Worm (Caenorhabditis elegans): ENCODE measurements around the gene F54B3.4.

Gene F54B3.4

DNA sequence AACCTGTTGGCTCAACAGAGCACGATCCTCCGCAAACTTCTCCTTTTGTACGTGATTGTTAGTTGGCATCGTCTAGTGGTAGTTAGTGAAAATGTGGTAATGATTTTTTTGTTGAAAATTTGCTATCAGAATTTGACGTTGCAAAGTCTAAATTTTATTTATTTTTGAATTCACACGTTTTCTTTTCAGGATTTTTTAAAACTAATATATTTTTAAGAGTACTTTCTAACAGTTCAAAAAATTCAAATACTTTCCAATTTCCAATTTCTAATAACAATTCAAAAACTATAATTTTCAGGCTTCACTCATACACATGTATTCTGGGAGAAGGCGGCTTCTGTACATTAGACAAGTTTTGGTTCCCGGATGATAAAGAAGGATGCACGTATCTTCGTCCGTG, 36.6 kb downstream of the F54B3.4 start, which contains the start of gene ubxn-5:
TSS of gene ubxn-5 (minus strand) at position 101 of the 400 bp plus-strand sequence.
- TF ChIP-seq ceh-13 (GFP tag; optimal IDR thresholded peaks at IDR 0.05) (no peak), tbx-11 (GFP tag; IDR thresholded peaks at IDR 0.05) (no peak), scrt-1 (GFP tag; IDR thresholded peaks at IDR 0.05) (no peak), tra-4 (tag; optimal IDR thresholded peaks at IDR 0.05) (no peak), ama-1 (optimal IDR thresholded peaks at IDR 0.05) (no peak)

DNA sequence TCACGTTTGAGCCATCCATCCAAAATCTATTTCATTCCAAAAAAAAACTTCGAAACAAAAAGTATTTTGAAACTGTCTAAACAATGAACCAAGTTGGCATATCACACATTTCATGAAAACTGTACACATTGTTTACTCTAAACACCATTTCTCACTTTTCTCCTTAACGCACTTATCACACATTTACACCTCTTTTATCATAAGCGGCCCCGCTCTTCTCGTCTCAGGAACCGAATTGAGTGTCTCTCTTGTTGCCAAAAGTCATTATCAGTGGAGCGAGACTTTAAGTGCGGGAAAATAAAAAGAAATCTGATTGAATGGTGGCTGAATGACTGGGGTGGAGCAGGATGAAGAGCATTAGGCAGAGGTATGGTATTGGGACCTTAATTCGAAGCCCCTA, 39.1 kb downstream of the F54B3.4 start:
- TF ChIP-seq pes-1 (GFP tag; IDR thresholded peaks at IDR 0.05): no peak
- no peak for TF ChIP-seq ceh-36 (tag; optimal IDR thresholded peaks at IDR 0.05)

DNA sequence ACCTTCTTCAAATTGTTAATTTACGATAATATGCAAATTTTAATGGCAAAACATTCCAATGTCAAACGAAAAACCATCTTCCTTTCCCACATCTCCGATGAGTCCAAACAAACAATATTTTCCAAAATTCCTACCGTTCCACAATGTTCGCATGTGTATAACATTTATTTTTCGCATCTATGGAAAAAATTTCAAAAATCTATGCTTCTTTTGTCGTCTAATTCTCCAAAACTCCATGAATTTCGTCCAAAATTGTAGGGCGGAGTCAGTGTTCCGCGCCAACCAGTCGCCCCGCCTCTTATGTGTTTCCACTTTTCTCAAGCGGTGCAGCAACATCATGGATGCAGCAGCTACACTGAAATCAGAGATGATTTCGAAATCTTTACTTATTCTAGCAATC, 40.0 kb downstream of the F54B3.4 start, which contains the start of gene T01E8.8:
TSS of gene T01E8.8 (plus strand) at position 301 of the 400 bp plus-strand sequence.
- TF ChIP-seq tbx-37 (GFP tag; conservative IDR thresholded peaks at IDR 0.05): no peak
- TF ChIP-seq ceh-36 (tag; optimal IDR thresholded peaks at IDR 0.05): no peak
- no peak for TF ChIP-seq hmbx-1 (tag; optimal IDR thresholded peaks at IDR 0.05)

DNA sequence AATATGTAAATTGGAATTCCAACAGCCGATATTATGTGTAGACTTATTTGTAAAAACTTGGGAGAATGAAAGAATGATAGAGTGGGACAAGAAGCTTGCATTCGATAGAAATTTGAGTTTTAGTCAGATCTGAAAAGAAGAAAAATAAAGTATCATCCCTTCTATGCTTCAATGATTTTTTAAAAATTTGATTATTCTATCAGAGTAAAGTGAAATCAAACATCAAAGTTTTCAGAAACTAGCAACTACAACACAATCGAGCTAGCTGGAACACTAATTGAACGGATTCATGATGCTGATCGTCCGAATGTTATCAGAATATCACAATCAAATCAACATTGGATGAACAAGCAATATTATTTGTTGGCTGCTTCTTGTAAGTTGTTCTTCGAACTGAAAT, 44.0 kb downstream of the F54B3.4 start, which contains the start of gene srh-135:
TSS of gene srh-135 (minus strand) at position 101 of the 400 bp plus-strand sequence.
- TF ChIP-seq hnd-1 (tag; optimal IDR thresholded peaks at IDR 0.05) (no peak), ceh-13 (GFP tag; optimal IDR thresholded peaks at IDR 0.05) (no peak), tbx-11 (GFP tag; IDR thresholded peaks at IDR 0.05) (no peak), tra-4 (tag; optimal IDR thresholded peaks at IDR 0.05) (no peak), scrt-1 (GFP tag; IDR thresholded peaks at IDR 0.05) (no peak), flt-1 (GFP tag; IDR thresholded peaks at IDR 0.05) (no peak), B0310.2 (tag; optimal IDR thresholded peaks at IDR 0.05) (no peak), F13C5.2 (tag; optimal IDR thresholded peaks at IDR 0.05) (no peak), ama-1 (optimal IDR thresholded peaks at IDR 0.05) (no peak), aly-1 (tag; optimal IDR thresholded peaks at IDR 0.05) (no peak), hmbx-1 (tag; optimal IDR thresholded peaks at IDR 0.05) (no peak), pes-1 (GFP tag; IDR thresholded peaks at IDR 0.05) (no peak), hmg-4 (GFP tag; optimal IDR thresholded peaks at IDR 0.05) (no peak), ceh-36 (tag; optimal IDR thresholded peaks at IDR 0.05) (no peak), sea-1 (GFP tag; conservative IDR thresholded peaks at IDR 0.05) (no peak), ets-7 (tag; optimal IDR thresholded peaks at IDR 0.05) (no peak), tbx-37 (GFP tag; conservative IDR thresholded peaks at IDR 0.05) (no peak)

DNA sequence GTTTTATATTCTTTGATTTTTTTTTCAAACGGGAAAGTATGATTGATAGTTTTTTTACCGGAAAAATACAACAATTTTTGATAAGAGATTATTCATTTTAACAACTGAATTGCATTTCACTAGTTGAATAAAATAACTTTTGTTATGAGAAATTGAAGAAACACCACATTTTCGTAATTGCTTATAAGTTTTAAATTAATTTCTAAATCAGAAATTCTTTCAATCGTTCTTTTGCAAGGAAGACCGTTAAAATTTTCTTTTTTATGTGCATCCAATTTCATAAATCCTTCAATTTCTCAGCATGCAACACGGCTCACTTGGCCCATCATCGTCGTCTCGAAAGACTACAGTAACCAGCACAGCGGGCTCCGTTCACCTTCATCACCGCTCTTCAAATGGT, 48.4 kb downstream of the F54B3.4 start, which contains the start of gene plc-3:
TSS of gene plc-3 (plus strand) at position 301 of the 400 bp plus-strand sequence.
- no peak for TF ChIP-seq ama-1 (optimal IDR thresholded peaks at IDR 0.05)

DNA sequence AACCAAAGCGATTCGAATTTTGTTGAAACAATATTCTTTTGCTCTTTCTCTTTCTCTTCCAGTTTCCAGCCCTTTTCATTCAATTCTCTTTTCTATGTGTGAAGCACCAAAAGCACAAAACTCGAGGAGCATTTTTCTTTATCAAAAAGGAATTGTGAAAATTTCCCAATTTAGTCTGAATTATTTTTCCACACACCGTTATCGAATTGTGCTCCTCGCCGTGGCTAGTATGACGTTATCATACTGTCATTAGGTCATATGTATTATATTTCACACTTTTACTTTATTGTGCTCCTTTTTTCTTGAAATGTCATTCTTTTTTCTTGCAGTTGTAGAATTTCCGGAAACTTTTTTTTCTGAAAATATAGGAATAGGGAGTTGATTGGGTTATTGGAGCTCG, 49.4 kb downstream of the F54B3.4 start:
- no peak for TF ChIP-seq B0310.2 (tag; optimal IDR thresholded peaks at IDR 0.05)
- TF ChIP-seq tra-4 (tag; optimal IDR thresholded peaks at IDR 0.05): no peak
- TF ChIP-seq aly-1 (tag; optimal IDR thresholded peaks at IDR 0.05): no peak
- TF ChIP-seq hmbx-1 (tag; optimal IDR thresholded peaks at IDR 0.05): no peak
- no peak for TF ChIP-seq hmg-4 (GFP tag; optimal IDR thresholded peaks at IDR 0.05)
- no peak for TF ChIP-seq hnd-1 (tag; optimal IDR thresholded peaks at IDR 0.05)
- TF ChIP-seq ets-7 (tag; optimal IDR thresholded peaks at IDR 0.05): no peak
- no peak for TF ChIP-seq flt-1 (GFP tag; IDR thresholded peaks at IDR 0.05)
- TF ChIP-seq ceh-13 (GFP tag; optimal IDR thresholded peaks at IDR 0.05): no peak
- TF ChIP-seq sea-1 (GFP tag; conservative IDR thresholded peaks at IDR 0.05): no peak
- TF ChIP-seq F13C5.2 (tag; optimal IDR thresholded peaks at IDR 0.05): no peak
- TF ChIP-seq ceh-36 (tag; optimal IDR thresholded peaks at IDR 0.05): no peak
- TF ChIP-seq tbx-11 (GFP tag; IDR thresholded peaks at IDR 0.05): no peak
- TF ChIP-seq tbx-37 (GFP tag; conservative IDR thresholded peaks at IDR 0.05): no peak
- no peak for TF ChIP-seq scrt-1 (GFP tag; IDR thresholded peaks at IDR 0.05)
- no peak for TF ChIP-seq ama-1 (optimal IDR thresholded peaks at IDR 0.05)
- TF ChIP-seq pes-1 (GFP tag; IDR thresholded peaks at IDR 0.05): no peak

DNA sequence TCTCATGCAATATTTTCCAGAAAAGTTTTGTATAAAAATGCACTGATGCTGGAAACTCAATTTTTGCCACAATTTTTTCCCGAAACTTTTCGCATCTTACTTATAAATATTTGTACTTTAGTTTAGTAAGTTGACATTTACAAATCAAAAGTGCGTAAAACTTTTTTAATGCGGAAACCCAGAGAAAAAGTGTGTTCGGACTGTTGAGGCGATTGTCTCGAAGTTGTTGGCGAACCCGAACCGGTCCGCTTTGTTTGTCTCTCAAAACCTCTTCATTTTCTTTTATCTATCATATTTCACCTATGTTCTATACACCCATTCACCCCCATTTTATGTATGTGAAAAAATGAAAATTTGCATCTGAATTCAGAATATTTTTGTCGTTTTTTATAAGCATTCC, 50.4 kb downstream of the F54B3.4 start:
- TF ChIP-seq ceh-36 (tag; optimal IDR thresholded peaks at IDR 0.05) (no peak), sea-1 (GFP tag; conservative IDR thresholded peaks at IDR 0.05) (no peak), ceh-13 (GFP tag; optimal IDR thresholded peaks at IDR 0.05) (no peak), tra-4 (tag; optimal IDR thresholded peaks at IDR 0.05) (no peak), hmg-4 (GFP tag; optimal IDR thresholded peaks at IDR 0.05) (no peak), flt-1 (GFP tag; IDR thresholded peaks at IDR 0.05) (no peak), hmbx-1 (tag; optimal IDR thresholded peaks at IDR 0.05) (no peak), B0310.2 (tag; optimal IDR thresholded peaks at IDR 0.05) (no peak), ets-7 (tag; optimal IDR thresholded peaks at IDR 0.05) (no peak), scrt-1 (GFP tag; IDR thresholded peaks at IDR 0.05) (no peak), F13C5.2 (tag; optimal IDR thresholded peaks at IDR 0.05) (no peak), tbx-37 (GFP tag; conservative IDR thresholded peaks at IDR 0.05) (no peak), ama-1 (optimal IDR thresholded peaks at IDR 0.05) (no peak)
